Fruit fly (Drosophila melanogaster) whole organism, prepupa: ENCODE results near the gene Mocs2B.

Experiments
- Blimp-1 ChIP-seq: fragments of 200-800 bp; sonication (Bioruptor generic); optimal IDR thresholded peaks from 3 replicates; lab custom pipeline; 2017; ENCODE audit warnings: missing biosample characterization, missing genetic modification characterization, mild to moderate bottlenecking, moderate library complexity, missing genetic modification reagents
- CG10669 ChIP-seq: fragments of 200-800 bp; sonication (Bioruptor generic); optimal IDR thresholded peaks from 3 replicates; lab custom pipeline; 2018; ENCODE audit warnings: missing biosample characterization, mild to moderate bottlenecking, missing genetic modification characterization, moderate library complexity
- CG11762 ChIP-seq: fragments of 200-800 bp; sonication (Bioruptor generic); optimal IDR thresholded peaks from 3 replicates; lab custom pipeline; 2016; ENCODE audit warnings: missing biosample characterization, missing genetic modification characterization; ENCODE audit not compliant: insufficient read depth
- CG11902 ChIP-seq: fragments of 200-800 bp; sonication (Bioruptor generic); optimal IDR thresholded peaks from 3 replicates; lab custom pipeline; 2016; ENCODE audit warnings: missing biosample characterization, missing genetic modification characterization
- CG15336 ChIP-seq: fragments of 200-800 bp; sonication (Bioruptor generic); IDR thresholded peaks from 2 replicates; pipeline ENCODE4 v1.3.6; 2022; ENCODE audit warnings: missing biosample characterization, missing genetic modification characterization
- CG1621 ChIP-seq: fragments of 200-800 bp; sonication (Bioruptor generic); optimal IDR thresholded peaks from 3 replicates; lab custom pipeline; 2018; ENCODE audit warnings: missing biosample characterization, mild to moderate bottlenecking, missing genetic modification characterization
- CG16779 ChIP-seq: fragments of 200-800 bp; sonication (Bioruptor generic); optimal IDR thresholded peaks from 3 replicates; lab custom pipeline; 2017; ENCODE audit warnings: missing biosample characterization, mild to moderate bottlenecking, missing genetic modification characterization
- CG31627 ChIP-seq: fragments of 200-800 bp; sonication (Bioruptor generic); optimal IDR thresholded peaks from 3 replicates; lab custom pipeline; 2016; ENCODE audit warnings: missing biosample characterization, missing genetic modification characterization
- CG34406 ChIP-seq: fragments of 200-800 bp; sonication (Bioruptor generic); optimal IDR thresholded peaks from 3 replicates; lab custom pipeline; 2016; ENCODE audit warnings: missing biosample characterization, missing genetic modification characterization
- CG3919 ChIP-seq: fragments of 200-800 bp; sonication (Bioruptor generic); optimal IDR thresholded peaks from 3 replicates; lab custom pipeline; 2016; ENCODE audit warnings: missing biosample characterization, missing genetic modification characterization
- CG4318 ChIP-seq: fragments of 200-800 bp; sonication (Bioruptor generic); optimal IDR thresholded peaks from 3 replicates; lab custom pipeline; 2017; ENCODE audit warnings: missing biosample characterization, mild to moderate bottlenecking, missing genetic modification characterization
- CG6792 ChIP-seq: fragments of 200-800 bp; sonication (Bioruptor generic); optimal IDR thresholded peaks from 3 replicates; lab custom pipeline; 2016; ENCODE audit warnings: missing biosample characterization, missing genetic modification characterization
- CG6854 ChIP-seq: fragments of 200-800 bp; sonication (Bioruptor generic); optimal IDR thresholded peaks from 2 replicates; lab custom pipeline; 2017; ENCODE audit warnings: missing biosample characterization, mild to moderate bottlenecking, missing genetic modification characterization
- CG7368 ChIP-seq: fragments of 200-800 bp; sonication (Bioruptor generic); optimal IDR thresholded peaks from 3 replicates; lab custom pipeline; 2016; ENCODE audit warnings: missing biosample characterization, missing genetic modification characterization
- CG8119 ChIP-seq: fragments of 200-800 bp; sonication (Bioruptor generic); IDR thresholded peaks from 3 replicates; pipeline ENCODE4 v1.3.6; 2022; ENCODE audit warnings: missing biosample characterization, missing genetic modification characterization
- CG8319 ChIP-seq: fragments of 200-800 bp; sonication (Bioruptor generic); optimal IDR thresholded peaks from 3 replicates; lab custom pipeline; 2016; ENCODE audit warnings: missing biosample characterization, missing genetic modification characterization
- Eip75B ChIP-seq: fragments of 200-800 bp; sonication (Bioruptor generic); optimal IDR thresholded peaks from 3 replicates; lab custom pipeline; 2016; ENCODE audit warnings: missing biosample characterization, missing genetic modification characterization
- Eip78C ChIP-seq: fragments of 200-800 bp; sonication (Bioruptor generic); peaks from one replicate; lab custom pipeline; 2016; ENCODE audit warnings: missing biosample characterization, missing genetic modification characterization
- Eip93F ChIP-seq: fragments of 200-800 bp; sonication (Bioruptor generic); optimal IDR thresholded peaks from 2 replicates; lab custom pipeline; 2016; ENCODE audit warnings: missing biosample characterization, mild to moderate bottlenecking, missing genetic modification characterization
- Ets21C ChIP-seq: fragments of 200-800 bp; sonication (Bioruptor generic); optimal IDR thresholded peaks from 3 replicates; lab custom pipeline; 2016; ENCODE audit warnings: missing biosample characterization, missing genetic modification characterization
- Hr38 ChIP-seq: sonication (Bioruptor generic); optimal IDR thresholded peaks from 2 replicates; lab custom pipeline; 2016; ENCODE audit warnings: missing biosample characterization, missing genetic modification characterization
- Sox102F ChIP-seq: fragments of 200-800 bp; sonication (Bioruptor generic); optimal IDR thresholded peaks from 2 replicates; lab custom pipeline; 2016; ENCODE audit warnings: missing biosample characterization, mild to moderate bottlenecking, missing genetic modification characterization
- Sox15 ChIP-seq: fragments of 200-800 bp; sonication (Bioruptor generic); optimal IDR thresholded peaks from 3 replicates; lab custom pipeline; 2016; ENCODE audit warnings: missing biosample characterization, missing genetic modification characterization
- achi ChIP-seq: fragments of 200-800 bp; sonication (Bioruptor generic); optimal IDR thresholded peaks from 3 replicates; lab custom pipeline; 2016; ENCODE audit warnings: missing biosample characterization, missing genetic modification characterization
- cyc ChIP-seq: fragments of 200-800 bp; sonication (Bioruptor generic); optimal IDR thresholded peaks from 3 replicates; lab custom pipeline; 2016; ENCODE audit warnings: missing biosample characterization, missing genetic modification characterization
- eg ChIP-seq: fragments of 200-800 bp; sonication (Bioruptor generic); IDR thresholded peaks from 3 replicates; pipeline ENCODE4 v1.3.6; 2022; ENCODE audit warnings: missing biosample characterization, missing genetic modification characterization
- fd59A ChIP-seq: fragments of 200-800 bp; sonication (Bioruptor generic); optimal IDR thresholded peaks from 2 replicates; lab custom pipeline; 2017; ENCODE audit warnings: missing biosample characterization, mild to moderate bottlenecking, missing genetic modification characterization, missing genetic modification reagents
- fd85E ChIP-seq: fragments of 200-800 bp; sonication (Bioruptor generic); optimal IDR thresholded peaks from 3 replicates; lab custom pipeline; 2016; ENCODE audit warnings: missing biosample characterization, missing genetic modification characterization
- fkh ChIP-seq: fragments of 200-800 bp; sonication (Bioruptor generic); optimal IDR thresholded peaks from 3 replicates; lab custom pipeline; 2017; ENCODE audit warnings: missing biosample characterization, mild to moderate bottlenecking, missing genetic modification characterization, moderate library complexity
- pdm3 ChIP-seq: fragments of 200-800 bp; sonication (Bioruptor generic); optimal IDR thresholded peaks from 3 replicates; lab custom pipeline; 2016; ENCODE audit warnings: missing biosample characterization, missing genetic modification characterization
- spab ChIP-seq: fragments of 200-800 bp; sonication (Bioruptor generic); optimal IDR thresholded peaks from 2 replicates; lab custom pipeline; 2017; ENCODE audit warnings: missing biosample characterization, mild to moderate bottlenecking, missing genetic modification characterization, missing genetic modification reagents
- ss ChIP-seq, 2 experiments: fragments of 200-800 bp; sonication (Bioruptor generic); optimal IDR thresholded peaks; 2 replicates in 1 of 2; 3 replicates in 1 of 2; lab custom pipeline; 2017 to 2018; ENCODE audit warnings: mild to moderate bottlenecking in 2 of 2, missing biosample characterization in 2 of 2, missing genetic modification characterization in 2 of 2, moderate library complexity in 1 of 2
- svp ChIP-seq: fragments of 200-800 bp; sonication (Bioruptor generic); peaks from one replicate; lab custom pipeline; 2016; ENCODE audit warnings: missing biosample characterization, missing genetic modification characterization
- topi ChIP-seq: fragments of 200-800 bp; sonication (Bioruptor generic); optimal IDR thresholded peaks from 3 replicates; lab custom pipeline; 2016; ENCODE audit warnings: missing biosample characterization, missing genetic modification characterization

The Mocs2B gene

dm6 chr3R:25174244-25174643 is 47.1 kb upstream of the Mocs2B start (continued):
- no peak for TF ChIP-seq Eip93F
- no peak for TF ChIP-seq fd85E (GFP tag; lab: Kevin White, UChicago)
- TF ChIP-seq fkh (GFP tag; lab: Kevin White, UChicago): no peak
- peak; percentile 33 for TF ChIP-seq CG1621 (tag; lab: Kevin White, UChicago)
- peak; percentile 87 for TF ChIP-seq svp (GFP tag; lab: Kevin White, UChicago)
- peak; percentile 35 for TF ChIP-seq CG7368 (GFP tag; lab: Kevin White, UChicago)
- TF ChIP-seq eg (GFP tag; lab: Robert Waterston, UW): no peak
- peak; percentile 26 to 55 for TF ChIP-seq ss (GFP tag; optimal IDR thresholded peaks at IDR 0.05; lab: Kevin White, UChicago)
- peak; percentile 31 for TF ChIP-seq CG34406 (GFP tag; lab: Kevin White, UChicago)
- peak; percentile 56 for TF ChIP-seq pdm3 (GFP tag; lab: Kevin White, UChicago)
- TF ChIP-seq CG8119 (GFP tag; lab: Robert Waterston, UW): 0 out of 3 replicates have a peak, but pooled peaks have one; percentile 20
- TF ChIP-seq Hr38: no peak
- no peak for TF ChIP-seq CG4318 (GFP tag; lab: Kevin White, UChicago)
- TF ChIP-seq fd59A (GFP tag; lab: Kevin White, UChicago): peak; percentile 40
- peak; percentile 70 for TF ChIP-seq cyc (GFP tag; lab: Kevin White, UChicago)
- no peak for TF ChIP-seq CG6854
- TF ChIP-seq CG11762 (GFP tag; lab: Kevin White, UChicago): peak; percentile 4
- TF ChIP-seq CG6792 (GFP tag; lab: Kevin White, UChicago): peak; percentile 58
- peak; percentile 9 for TF ChIP-seq Blimp-1
- peak; percentile 48 for TF ChIP-seq CG11902
- TF ChIP-seq CG15336 (GFP tag; lab: Robert Waterston, UW): 0 out of 2 replicates have a peak, but pooled peaks have one; percentile 11
- peak; percentile 72 for TF ChIP-seq CG31627
- peak; percentile 58 for TF ChIP-seq CG3919

DNA sequence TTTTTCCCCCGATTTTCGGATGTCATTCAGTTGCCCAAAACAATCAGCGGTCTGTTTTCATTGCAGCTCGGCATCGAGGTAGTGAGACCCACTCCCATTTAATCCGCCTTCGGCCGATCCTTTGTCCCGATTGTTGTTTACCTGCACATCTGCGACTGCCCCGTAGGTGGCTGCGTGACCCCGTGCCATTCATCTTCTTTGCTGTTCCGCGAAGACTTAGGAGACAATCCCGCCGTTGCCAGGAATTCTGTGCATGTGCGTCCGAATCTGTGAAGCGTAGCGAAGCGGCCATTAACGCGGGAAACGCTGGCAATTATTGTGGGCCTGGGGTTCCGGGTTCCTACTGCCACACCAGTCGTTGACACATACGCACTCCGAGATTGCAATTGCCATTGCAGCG is 45.8 kb upstream of the Mocs2B start:
- TF ChIP-seq CG16779 (tag; lab: Kevin White, UChicago): no peak

DNA sequence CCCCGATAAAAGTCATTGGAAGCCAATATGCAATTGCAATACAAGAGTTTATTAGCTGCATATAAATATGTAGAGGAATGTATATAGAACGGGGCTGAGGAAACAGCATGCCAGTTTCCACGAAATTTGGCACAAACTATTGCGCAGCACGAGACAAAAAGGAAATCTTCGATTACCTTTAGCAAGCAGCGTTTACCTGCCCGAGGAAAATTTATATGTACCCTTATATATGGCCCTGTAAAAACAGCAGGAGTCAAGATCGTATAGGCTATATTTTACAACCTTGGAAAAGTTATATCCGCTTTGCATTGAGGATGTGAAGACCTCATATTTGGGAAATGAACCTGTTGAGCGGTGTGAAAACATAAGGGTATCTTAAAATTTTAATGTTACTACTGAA is 45.2 kb upstream of the Mocs2B start:
- TF ChIP-seq spab (GFP tag; lab: Kevin White, UChicago) (no peak), pdm3 (GFP tag; lab: Kevin White, UChicago) (no peak), Hr38 (no peak), CG10669 (GFP tag; lab: Kevin White, UChicago) (no peak), CG8119 (GFP tag; lab: Robert Waterston, UW) (no peak), CG8319 (GFP tag; lab: Kevin White, UChicago) (no peak), fd59A (GFP tag; lab: Kevin White, UChicago) (no peak), Eip75B (GFP tag; lab: Kevin White, UChicago) (no peak), Sox15 (GFP tag; lab: Kevin White, UChicago) (no peak), CG3919 (no peak), CG7368 (GFP tag; lab: Kevin White, UChicago) (no peak), CG6792 (GFP tag; lab: Kevin White, UChicago) (no peak), achi (GFP tag; lab: Kevin White, UChicago) (no peak)

DNA sequence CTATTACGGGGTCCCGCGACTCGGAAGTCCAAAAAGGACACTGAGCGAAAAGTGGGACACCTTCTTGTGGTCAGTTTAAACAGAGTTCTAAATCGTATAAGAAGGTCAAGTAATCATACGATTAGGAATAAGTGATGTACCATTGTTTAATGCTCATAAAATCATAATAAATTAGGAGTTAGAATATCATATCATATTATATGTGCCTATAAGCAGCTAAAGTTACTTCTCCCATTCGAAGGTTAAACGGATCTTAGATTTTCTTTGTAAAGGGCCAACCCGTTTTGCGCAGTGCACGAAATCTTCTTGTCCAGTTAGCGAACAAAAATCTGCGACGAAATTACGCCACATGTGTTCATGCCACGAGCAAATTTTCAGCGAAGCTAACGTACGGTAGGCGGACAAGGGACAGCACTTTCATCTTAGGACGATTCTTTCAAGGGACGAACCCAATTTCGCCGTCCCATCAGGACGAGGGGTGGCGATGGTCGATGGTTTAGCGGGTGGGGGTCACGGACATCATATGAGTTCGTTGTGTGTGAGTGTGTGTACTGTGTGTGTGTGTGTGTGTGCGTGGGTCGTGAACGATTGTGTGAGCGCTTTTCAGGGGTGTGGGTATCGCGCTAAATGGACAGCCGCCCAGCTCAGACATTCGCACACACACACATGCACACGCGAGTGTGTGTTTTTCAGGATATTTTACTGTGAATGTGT is 41.3 kb upstream of the Mocs2B start:
- TF ChIP-seq Sox102F (GFP tag; lab: Kevin White, UChicago): no peak
- peak; percentile 50 for TF ChIP-seq svp (GFP tag; lab: Kevin White, UChicago)
- peak; percentile 5 for TF ChIP-seq topi (GFP tag; lab: Kevin White, UChicago)
- no peak for TF ChIP-seq Ets21C (GFP tag; lab: Kevin White, UChicago)
- TF ChIP-seq Eip78C (GFP tag; lab: Kevin White, UChicago): peak; percentile 17
